Fruit fly (Drosophila melanogaster) whole organism, embryonic: Measurements from ENCODE around the gene Irk1.

ENCODE experiments used
- Ada2b ChIP-seq: fragments of 200-800 bp; sonication (Bioruptor generic); IDR thresholded peaks from 2 replicates; pipeline ENCODE4 v1.3.6; 2022; ENCODE audit warnings: missing biosample characterization, missing genetic modification characterization
- CG10366 ChIP-seq: fragments of 200-800 bp; sonication (Bioruptor generic); IDR thresholded peaks from 2 replicates; pipeline ENCODE4 v1.3.6; 2022; ENCODE audit warnings: missing biosample characterization, missing genetic modification characterization
- CG10431 ChIP-seq: fragments of 200-800 bp; sonication (Bioruptor generic); optimal IDR thresholded peaks from 3 replicates; lab custom pipeline; 2018; ENCODE audit warnings: missing biosample characterization, mild to moderate bottlenecking, missing genetic modification characterization
- CG11247 ChIP-seq: fragments of 200-800 bp; sonication (Bioruptor generic); IDR thresholded peaks from 2 replicates; pipeline ENCODE4 v1.3.6; 2022; ENCODE audit warnings: missing biosample characterization, missing genetic modification characterization
- CG12071 ChIP-seq: fragments of 200-800 bp; sonication (Bioruptor generic); optimal IDR thresholded peaks from 3 replicates; lab custom pipeline; 2018; ENCODE audit warnings: missing biosample characterization, mild to moderate bottlenecking, missing genetic modification characterization
- CG12155 ChIP-seq: fragments of 200-800 bp; sonication (Bioruptor generic); optimal IDR thresholded peaks from 3 replicates; lab custom pipeline; 2016; ENCODE audit warnings: missing biosample characterization, missing genetic modification characterization
- CG12299 ChIP-seq: fragments of 200-800 bp; sonication (Bioruptor generic); optimal IDR thresholded peaks from 2 replicates; lab custom pipeline; 2018; ENCODE audit warnings: missing biosample characterization, mild to moderate bottlenecking, missing genetic modification characterization
- CG12391 ChIP-seq: fragments of 200-800 bp; sonication (Bioruptor generic); optimal IDR thresholded peaks from 3 replicates; lab custom pipeline; 2018; ENCODE audit warnings: missing biosample characterization, mild to moderate bottlenecking, missing genetic modification characterization, moderate library complexity
- CG12744 ChIP-seq: fragments of 200-800 bp; sonication (Bioruptor generic); optimal IDR thresholded peaks from 2 replicates; lab custom pipeline; 2016; ENCODE audit warnings: missing biosample characterization, missing genetic modification characterization
- CG12769 ChIP-seq: fragments of 200-800 bp; sonication (Bioruptor generic); optimal IDR thresholded peaks from 2 replicates; lab custom pipeline; 2019; ENCODE audit warnings: missing biosample characterization, mild to moderate bottlenecking, missing genetic modification characterization, moderate library complexity
- CG14710 ChIP-seq: fragments of 200-800 bp; sonication (Bioruptor generic); optimal IDR thresholded peaks from 3 replicates; lab custom pipeline; 2019; ENCODE audit warnings: missing biosample characterization, mild to moderate bottlenecking, missing genetic modification characterization, moderate library complexity
- CG1647 ChIP-seq: fragments of 200-800 bp; sonication (Bioruptor generic); optimal IDR thresholded peaks from 3 replicates; lab custom pipeline; 2016; ENCODE audit warnings: missing biosample characterization, missing genetic modification characterization
- CG16863 ChIP-seq: fragments of 200-800 bp; sonication (Bioruptor generic); optimal IDR thresholded peaks from 3 replicates; lab custom pipeline; 2016; ENCODE audit warnings: missing biosample characterization, missing genetic modification characterization
- CG17385 ChIP-seq: fragments of 200-800 bp; sonication (Bioruptor generic); optimal IDR thresholded peaks from 3 replicates; lab custom pipeline; 2018; ENCODE audit warnings: missing biosample characterization, mild to moderate bottlenecking, missing genetic modification characterization
- CG17612 ChIP-seq: fragments of 200-800 bp; sonication (Bioruptor generic); IDR thresholded peaks from 2 replicates; pipeline ENCODE4 v1.3.6; 2022; ENCODE audit warnings: missing biosample characterization, missing genetic modification characterization
- CG17912 ChIP-seq: fragments of 200-800 bp; sonication (Bioruptor generic); optimal IDR thresholded peaks from 2 replicates; lab custom pipeline; 2018; ENCODE audit warnings: missing biosample characterization, mild to moderate bottlenecking, missing genetic modification characterization
- CG18011 ChIP-seq: fragments of 200-800 bp; sonication (Bioruptor generic); optimal IDR thresholded peaks from 2 replicates; lab custom pipeline; 2017; ENCODE audit warnings: missing biosample characterization, missing genetic modification characterization, mild to moderate bottlenecking, moderate library complexity, missing genotype
- CG2120 ChIP-seq: fragments of 200-800 bp; sonication (Bioruptor generic); optimal IDR thresholded peaks from 3 replicates; lab custom pipeline; 2016; ENCODE audit warnings: missing biosample characterization, missing genetic modification characterization
- CG30020 ChIP-seq: fragments of 200-800 bp; optimal IDR thresholded peaks from 2 replicates; lab custom pipeline; 2019; ENCODE audit warnings: missing biosample characterization, mild to moderate bottlenecking, missing genetic modification characterization, moderate library complexity
- CG30403 ChIP-seq: fragments of 200-800 bp; sonication (Bioruptor generic); optimal IDR thresholded peaks from 3 replicates; lab custom pipeline; 2016; ENCODE audit warnings: missing biosample characterization, missing genetic modification characterization
- CG32532 ChIP-seq: fragments of 200-800 bp; sonication (Bioruptor generic); IDR thresholded peaks from 2 replicates; pipeline ENCODE4 v1.3.6; 2022; ENCODE audit warnings: missing biosample characterization, missing genetic modification characterization
- CG3995 ChIP-seq: fragments of 200-800 bp; sonication (Bioruptor generic); optimal IDR thresholded peaks from 3 replicates; lab custom pipeline; 2016; ENCODE audit warnings: missing biosample characterization, missing genetic modification characterization
- CG7556 ChIP-seq: fragments of 200-800 bp; sonication (Bioruptor generic); optimal IDR thresholded peaks from 2 replicates; lab custom pipeline; 2017; ENCODE audit warnings: missing biosample characterization, mild to moderate bottlenecking, missing genetic modification characterization
- CG8359 ChIP-seq: fragments of 200-800 bp; sonication (Bioruptor generic); optimal IDR thresholded peaks from 2 replicates; lab custom pipeline; 2017; ENCODE audit warnings: missing biosample characterization, mild to moderate bottlenecking, missing genetic modification characterization, borderline replicate concordance
- CG8388 ChIP-seq: fragments of 200-800 bp; sonication (Bioruptor generic); optimal IDR thresholded peaks from 2 replicates; lab custom pipeline; 2019; ENCODE audit warnings: missing biosample characterization, mild to moderate bottlenecking, missing genetic modification characterization, moderate library complexity
- D ChIP-seq, 2 experiments: fragments of 200-800 bp in 1 of 2; fragments of >200 bp in 1 of 2; sonication (Bioruptor generic) in 1 of 2; optimal IDR thresholded peaks; 2 replicates in 1 of 2; 3 replicates in 1 of 2; lab custom pipeline; 2017; ENCODE audit warnings: mild to moderate bottlenecking in 1 of 2, missing biosample characterization in 1 of 2, missing genetic modification characterization in 1 of 2, missing genetic modification reagents in 1 of 2
- Fer3 ChIP-seq: fragments of 200-800 bp; sonication (Bioruptor generic); optimal IDR thresholded peaks from 2 replicates; lab custom pipeline; 2018; ENCODE audit warnings: missing biosample characterization, mild to moderate bottlenecking, missing genetic modification characterization, moderate library complexity
- NfI ChIP-seq: fragments of 200-800 bp; sonication (Bioruptor generic); optimal IDR thresholded peaks from 3 replicates; lab custom pipeline; 2018; ENCODE audit warnings: missing biosample characterization, mild to moderate bottlenecking, missing genetic modification characterization, moderate library complexity
- Rfx ChIP-seq: fragments of 200-800 bp; sonication (Bioruptor generic); IDR thresholded peaks from 2 replicates; pipeline ENCODE4 v1.3.6; 2022; ENCODE audit warnings: missing biosample characterization, missing genetic modification characterization
- Scr ChIP-seq: fragments of 200-800 bp; sonication (Bioruptor generic); IDR thresholded peaks from 2 replicates; pipeline ENCODE4 v1.3.6; 2022; ENCODE audit warnings: missing biosample characterization, missing genetic modification characterization; ENCODE audit not compliant: partially characterized antibody
- TFAM ChIP-seq: fragments of 200-800 bp; sonication (Bioruptor generic); optimal IDR thresholded peaks from 2 replicates; lab custom pipeline; 2017; ENCODE audit warnings: missing biosample characterization, missing genetic modification characterization, inconsistent platforms
- Trl ChIP-seq, 3 experiments: fragments of >200 bp in 2 of 3; fragments of 200-800 bp in 1 of 3; sonication (Bioruptor generic) in 1 of 3; optimal IDR thresholded peaks; 2 replicates in 1 of 3; 3 replicates in 2 of 3; lab custom pipeline; 2016 to 2017; ENCODE audit warnings: missing biosample characterization in 1 of 3, missing genetic modification characterization in 1 of 3
- cg ChIP-seq: fragments of 200-800 bp; sonication (Bioruptor generic); optimal IDR thresholded peaks from 3 replicates; lab custom pipeline; 2019; ENCODE audit warnings: missing biosample characterization, mild to moderate bottlenecking, missing genetic modification characterization, moderate library complexity
- chinmo ChIP-seq: fragments of 200-800 bp; sonication (Bioruptor generic); IDR thresholded peaks from 4 replicates; pipeline ENCODE4 v1.3.6; 2022; ENCODE audit warnings: missing biosample characterization, missing genetic modification characterization; ENCODE audit not compliant: partially characterized antibody
- crol ChIP-seq: fragments of 200-800 bp; sonication (Bioruptor generic); IDR thresholded peaks from 2 replicates; pipeline ENCODE4 v1.3.6; 2022; ENCODE audit warnings: missing biosample characterization, missing genetic modification characterization
- dan ChIP-seq: fragments of 200-800 bp; sonication (Bioruptor generic); IDR thresholded peaks from 2 replicates; pipeline ENCODE4 v1.3.6; 2022; ENCODE audit warnings: missing biosample characterization, missing genetic modification characterization
- eyg ChIP-seq: fragments of 200-800 bp; sonication (Bioruptor generic); optimal IDR thresholded peaks from 3 replicates; lab custom pipeline; 2016; ENCODE audit warnings: missing biosample characterization, missing genetic modification characterization
- gt ChIP-seq: fragments of 200-800 bp; sonication (Bioruptor generic); IDR thresholded peaks from 2 replicates; pipeline ENCODE4 v1.3.6; 2022; ENCODE audit warnings: missing biosample characterization, missing genetic modification characterization
- her ChIP-seq: fragments of 200-800 bp; sonication (Bioruptor generic); optimal IDR thresholded peaks from 2 replicates; lab custom pipeline; 2016; ENCODE audit warnings: missing biosample characterization, missing genetic modification characterization
- jing ChIP-seq: fragments of 200-800 bp; sonication (Bioruptor generic); optimal IDR thresholded peaks from 2 replicates; lab custom pipeline; 2018; ENCODE audit warnings: missing biosample characterization, mild to moderate bottlenecking, missing genetic modification characterization
- mam ChIP-seq: fragments of 200-800 bp; sonication (Bioruptor generic); optimal IDR thresholded peaks from 3 replicates; lab custom pipeline; 2016; ENCODE audit warnings: missing biosample characterization, missing genetic modification characterization
- sob ChIP-seq: fragments of 200-800 bp; sonication (Bioruptor generic); IDR thresholded peaks from 2 replicates; pipeline ENCODE4 v1.3.6; 2022; ENCODE audit warnings: missing biosample characterization, missing genetic modification characterization
- sqz ChIP-seq: fragments of 200-800 bp; sonication (Bioruptor generic); optimal IDR thresholded peaks from 3 replicates; lab custom pipeline; 2018; ENCODE audit warnings: missing biosample characterization, mild to moderate bottlenecking, missing genetic modification characterization
- sug ChIP-seq: fragments of 200-800 bp; optimal IDR thresholded peaks from 2 replicates; lab custom pipeline; 2019; ENCODE audit warnings: missing biosample characterization, mild to moderate bottlenecking, missing genetic modification characterization, moderate library complexity
- tin ChIP-seq: fragments of 200-800 bp; sonication (Bioruptor generic); optimal IDR thresholded peaks from 3 replicates; lab custom pipeline; 2016; ENCODE audit warnings: missing biosample characterization, missing genetic modification characterization
- tna ChIP-seq: fragments of 200-800 bp; sonication (Bioruptor generic); IDR thresholded peaks from 2 replicates; pipeline ENCODE4 v1.3.6; 2022; ENCODE audit warnings: missing biosample characterization, missing genetic modification characterization; ENCODE audit not compliant: partially characterized antibody
- vnd ChIP-seq: fragments of 200-800 bp; sonication (Bioruptor generic); IDR thresholded peaks from 3 replicates; pipeline ENCODE4 v1.3.6; 2022; ENCODE audit warnings: missing biosample characterization, missing genetic modification characterization; ENCODE audit not compliant: partially characterized antibody

Gene Irk1

DNA sequence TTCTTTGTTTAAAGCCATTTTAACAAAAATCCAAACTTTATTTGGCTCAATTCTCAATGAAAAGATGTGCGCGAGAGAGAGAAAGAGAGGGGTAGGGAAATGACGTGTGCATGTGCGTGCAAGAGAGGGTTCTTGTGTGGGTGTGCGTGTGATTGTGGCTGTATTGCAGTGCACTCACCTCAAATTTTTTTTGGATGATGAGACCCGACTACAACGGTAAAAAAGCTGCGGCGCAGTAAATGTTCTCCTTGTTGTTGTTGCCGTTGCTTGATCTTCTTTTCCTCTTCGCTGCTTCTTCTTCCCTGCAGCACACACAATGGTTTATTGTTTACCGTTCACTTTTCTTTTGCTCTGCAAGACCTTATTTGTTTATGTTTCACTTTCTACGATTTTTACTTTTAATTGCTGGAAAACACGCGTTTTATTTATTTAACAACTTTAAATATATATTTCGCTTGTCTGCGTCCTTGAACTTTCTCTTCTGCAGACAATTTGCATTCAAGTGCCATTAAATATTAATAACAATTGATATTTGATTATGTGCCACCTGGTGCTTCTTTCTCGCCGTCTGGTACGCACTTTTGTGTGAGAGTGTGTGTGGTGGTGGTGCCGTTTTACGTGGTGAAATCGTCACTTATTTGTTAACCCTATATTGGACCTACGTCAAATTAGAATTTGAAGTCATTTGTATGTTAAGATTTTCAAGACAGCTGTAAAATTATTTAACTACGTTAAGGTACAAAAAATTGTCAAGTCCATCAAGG lies 52.3 kb downstream of the Irk1 start (continued):
- TF ChIP-seq CG14710 (peak; percentile 2), CG8388 (GFP tag; lab: Kevin White, UChicago) (peak; percentile 71), sob (GFP tag; lab: Robert Waterston, UW) (no peak), CG10431 (peak; percentile 44), CG18011 (GFP tag; lab: Kevin White, UChicago) (no peak), Rfx (peak; percentile 21; the same call in 1 of the 2 replicates), Fer3 (tag; lab: Kevin White, UChicago) (peak; percentile 7), gt (no peak), eyg (GFP tag; lab: Kevin White, UChicago) (no peak), Trl (optimal IDR thresholded peaks at IDR 0.05; lab: Kevin White, UChicago) (peak; percentile 44 to 65), Trl (GFP tag; optimal IDR thresholded peaks at IDR 0.05; lab: Kevin White, UChicago) (no peak), cg (peak; percentile 69), CG30020 (tag; lab: Kevin White, UChicago) (no peak), sug (peak; percentile 17), CG17385 (GFP tag; lab: Kevin White, UChicago) (peak; percentile 74), CG12744 (no peak), CG7556 (peak; percentile 10), CG2120 (peak; percentile 52), crol (GFP tag; lab: Robert Waterston, UW) (peak; percentile 55)

DNA sequence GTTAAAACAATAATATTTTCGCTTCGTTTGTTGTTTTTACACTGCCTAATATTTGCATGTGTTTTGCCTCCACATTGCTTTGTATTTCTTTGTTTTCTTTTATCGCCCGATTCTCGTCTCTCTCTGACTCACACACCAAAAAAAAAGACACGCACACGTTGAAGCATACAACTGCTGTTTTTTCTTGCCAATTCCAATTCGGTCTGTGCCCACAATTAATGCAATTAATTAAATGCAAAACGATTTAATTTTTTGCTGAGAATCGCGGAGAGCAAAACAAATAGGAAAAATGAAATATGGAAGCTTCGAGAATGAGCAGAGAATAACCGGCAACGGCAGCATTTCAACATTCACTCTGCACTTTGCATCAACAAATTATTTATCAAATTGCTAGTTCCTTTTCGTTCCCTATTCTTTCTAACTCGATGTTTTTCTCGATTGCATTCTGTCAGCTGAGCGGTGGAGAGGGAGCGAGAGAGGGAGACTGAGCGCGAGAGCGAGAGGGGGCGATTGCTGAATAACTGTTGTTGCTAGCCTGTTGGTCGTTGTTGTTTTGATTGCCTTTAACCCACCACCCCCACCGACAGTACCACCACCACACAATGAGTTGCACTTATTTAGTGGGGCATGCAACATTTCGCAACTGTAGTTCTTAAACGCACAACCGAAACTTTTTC lies 53.0 kb downstream of the Irk1 start:
- TF ChIP-seq CG17612 (GFP tag; lab: Robert Waterston, UW) (no peak), vnd (GFP tag; lab: Robert Waterston, UW) (no peak), dan (GFP tag; lab: Robert Waterston, UW) (no peak), mam (GFP tag; lab: Kevin White, UChicago) (no peak), tin (no peak), CG1647 (GFP tag; lab: Kevin White, UChicago) (no peak), CG7556 (no peak), CG12155 (GFP tag; lab: Kevin White, UChicago) (no peak), Scr (GFP tag; lab: Robert Waterston, UW) (no peak), CG30403 (GFP tag; lab: Kevin White, UChicago) (peak; percentile 3), CG32532 (0 out of 2 replicates have a peak, but pooled peaks have one; percentile 13), sqz (peak; percentile 37), her (GFP tag; lab: Kevin White, UChicago) (no peak), CG10366 (no peak), CG12391 (tag; lab: Kevin White, UChicago) (no peak), CG16863 (no peak), CG12744 (no peak), Ada2b (GFP tag; lab: Robert Waterston, UW) (no peak), sob (GFP tag; lab: Robert Waterston, UW) (no peak), NfI (GFP tag; lab: Kevin White, UChicago) (no peak), TFAM (GFP tag; lab: Kevin White, UChicago) (no peak), jing (no peak), CG8359 (no peak), CG12769 (tag; lab: Kevin White, UChicago) (peak; percentile 8), D (optimal IDR thresholded peaks at IDR 0.05; lab: Kevin White, UChicago) (no peak), D (GFP tag; optimal IDR thresholded peaks at IDR 0.05; lab: Kevin White, UChicago) (no peak), CG11247 (GFP tag; lab: Robert Waterston, UW) (no peak), chinmo (GFP tag; lab: Robert Waterston, UW) (0 out of 4 replicates have a peak, but pooled peaks have one; percentile 12), CG17912 (GFP tag; lab: Kevin White, UChicago) (no peak), CG3995 (no peak), tna (GFP tag; lab: Robert Waterston, UW) (no peak), CG12299 (no peak), CG12071 (GFP tag; lab: Kevin White, UChicago) (peak; percentile 6)
